Fruit fly (Drosophila melanogaster) whole organism, embryonic: ENCODE results near the gene CG42366.

ENCODE experiments used
- Ada2b ChIP-seq: fragments of 200-800 bp; sonication (Bioruptor generic); IDR thresholded peaks from 2 replicates; pipeline ENCODE4 v1.3.6; 2022; ENCODE audit warnings: missing biosample characterization, missing genetic modification characterization
- Bgb ChIP-seq: fragments of 200-800 bp; sonication (Bioruptor generic); IDR thresholded peaks from 2 replicates; pipeline ENCODE4 v1.3.6; 2022; ENCODE audit warnings: missing biosample characterization, missing genetic modification characterization; ENCODE audit not compliant: partially characterized antibody
- CG10274 ChIP-seq: fragments of 200-800 bp; sonication (Bioruptor generic); optimal IDR thresholded peaks from 3 replicates; lab custom pipeline; 2017; ENCODE audit warnings: missing biosample characterization, mild to moderate bottlenecking, missing genetic modification characterization
- CG11560 ChIP-seq: fragments of 200-800 bp; sonication (Bioruptor generic); IDR thresholded peaks from 3 replicates; pipeline ENCODE4 v1.3.6; 2022; ENCODE audit warnings: missing biosample characterization, missing genetic modification characterization
- CG11695 ChIP-seq: fragments of 200-800 bp; sonication (Bioruptor generic); IDR thresholded peaks from 3 replicates; pipeline ENCODE4 v1.3.6; 2022; ENCODE audit warnings: missing biosample characterization, missing genetic modification characterization
- CG12071 ChIP-seq: fragments of 200-800 bp; sonication (Bioruptor generic); optimal IDR thresholded peaks from 3 replicates; lab custom pipeline; 2018; ENCODE audit warnings: missing biosample characterization, mild to moderate bottlenecking, missing genetic modification characterization
- CG12104 ChIP-seq: fragments of 200-800 bp; sonication (Bioruptor generic); optimal IDR thresholded peaks from 3 replicates; lab custom pipeline; 2016; ENCODE audit warnings: missing biosample characterization, missing genetic modification characterization
- CG12391 ChIP-seq: fragments of 200-800 bp; sonication (Bioruptor generic); optimal IDR thresholded peaks from 3 replicates; lab custom pipeline; 2018; ENCODE audit warnings: missing biosample characterization, mild to moderate bottlenecking, missing genetic modification characterization, moderate library complexity
- CG12769 ChIP-seq: fragments of 200-800 bp; sonication (Bioruptor generic); optimal IDR thresholded peaks from 2 replicates; lab custom pipeline; 2019; ENCODE audit warnings: missing biosample characterization, mild to moderate bottlenecking, missing genetic modification characterization, moderate library complexity
- CG16815 ChIP-seq: fragments of 200-800 bp; sonication (Bioruptor generic); optimal IDR thresholded peaks from 3 replicates; lab custom pipeline; 2017; ENCODE audit warnings: missing biosample characterization, mild to moderate bottlenecking, missing genetic modification characterization
- CG18476 ChIP-seq: fragments of 200-800 bp; sonication (Bioruptor generic); optimal IDR thresholded peaks from 2 replicates; lab custom pipeline; 2016; ENCODE audit warnings: missing biosample characterization, mild to moderate bottlenecking, missing genetic modification characterization
- CG18599 ChIP-seq: fragments of 200-800 bp; sonication (Bioruptor generic); optimal IDR thresholded peaks from 3 replicates; lab custom pipeline; 2017; ENCODE audit warnings: missing biosample characterization, missing genetic modification characterization, mild to moderate bottlenecking, moderate library complexity, missing genetic modification reagents
- CG30020 ChIP-seq: fragments of 200-800 bp; optimal IDR thresholded peaks from 2 replicates; lab custom pipeline; 2019; ENCODE audit warnings: missing biosample characterization, mild to moderate bottlenecking, missing genetic modification characterization, moderate library complexity
- CG30403 ChIP-seq: fragments of 200-800 bp; sonication (Bioruptor generic); optimal IDR thresholded peaks from 3 replicates; lab custom pipeline; 2016; ENCODE audit warnings: missing biosample characterization, missing genetic modification characterization
- CG32532 ChIP-seq: fragments of 200-800 bp; sonication (Bioruptor generic); IDR thresholded peaks from 2 replicates; pipeline ENCODE4 v1.3.6; 2022; ENCODE audit warnings: missing biosample characterization, missing genetic modification characterization
- CG3847 ChIP-seq: fragments of 200-800 bp; sonication (Bioruptor generic); IDR thresholded peaks from 2 replicates; pipeline ENCODE4 v1.3.6; 2022; ENCODE audit warnings: missing biosample characterization, missing genetic modification characterization
- CG3995 ChIP-seq: fragments of 200-800 bp; sonication (Bioruptor generic); optimal IDR thresholded peaks from 3 replicates; lab custom pipeline; 2016; ENCODE audit warnings: missing biosample characterization, missing genetic modification characterization
- CG4360 ChIP-seq: fragments of 200-800 bp; sonication (Bioruptor generic); IDR thresholded peaks from 2 replicates; pipeline ENCODE4 v1.3.6; 2022; ENCODE audit warnings: missing biosample characterization, missing genetic modification characterization
- CG43689 ChIP-seq: fragments of 200-800 bp; sonication (Bioruptor generic); IDR thresholded peaks from 2 replicates; pipeline ENCODE4 v1.3.6; 2022; ENCODE audit warnings: missing biosample characterization, missing genetic modification characterization
- CG4820 ChIP-seq: fragments of 200-800 bp; sonication (Bioruptor generic); optimal IDR thresholded peaks from 3 replicates; lab custom pipeline; 2016; ENCODE audit warnings: missing biosample characterization, missing genetic modification characterization
- CG6175 ChIP-seq: fragments of 200-800 bp; sonication (Bioruptor generic); IDR thresholded peaks from 3 replicates; pipeline ENCODE4 v1.3.6; 2022; ENCODE audit warnings: missing biosample characterization, missing genetic modification characterization
- CG6791 ChIP-seq: fragments of 200-800 bp; sonication (Bioruptor generic); IDR thresholded peaks from 3 replicates; pipeline ENCODE4 v1.3.6; 2022; ENCODE audit warnings: missing biosample characterization, missing genetic modification characterization; ENCODE audit not compliant: partially characterized antibody
- CG7372 ChIP-seq: fragments of 200-800 bp; sonication (Bioruptor generic); IDR thresholded peaks from 2 replicates; pipeline ENCODE4 v1.3.6; 2022; ENCODE audit warnings: missing biosample characterization, missing genetic modification characterization
- CG8281 ChIP-seq: fragments of 200-800 bp; sonication (Bioruptor generic); optimal IDR thresholded peaks from 2 replicates; lab custom pipeline; 2018; ENCODE audit warnings: missing biosample characterization, mild to moderate bottlenecking, missing genetic modification characterization, moderate library complexity
- Camta ChIP-seq: fragments of 200-800 bp; sonication (Bioruptor generic); optimal IDR thresholded peaks from 2 replicates; lab custom pipeline; 2016; ENCODE audit warnings: missing biosample characterization, missing genetic modification characterization
- D19B ChIP-seq: fragments of 200-800 bp; sonication (Bioruptor generic); optimal IDR thresholded peaks from 2 replicates; lab custom pipeline; 2017; ENCODE audit warnings: missing biosample characterization, mild to moderate bottlenecking, missing genetic modification characterization
- HLH3B ChIP-seq: fragments of 200-800 bp; sonication (Bioruptor generic); IDR thresholded peaks from 2 replicates; pipeline ENCODE4 v1.3.6; 2022; ENCODE audit warnings: missing biosample characterization, missing genetic modification characterization
- Oaz ChIP-seq: fragments of 200-800 bp; sonication (Bioruptor generic); IDR thresholded peaks from 2 replicates; pipeline ENCODE4 v1.3.6; 2022; ENCODE audit warnings: missing biosample characterization, missing genetic modification characterization
- Pdp1 ChIP-seq, 2 experiments: fragments of 200-800 bp; sonication (Bioruptor generic); optimal IDR thresholded peaks; 3 replicates each; lab custom pipeline; 2016; ENCODE audit warnings: missing biosample characterization in 2 of 2, missing genetic modification characterization in 2 of 2, mild to moderate bottlenecking in 1 of 2, moderate library complexity in 1 of 2
- Poxn ChIP-seq: fragments of 200-800 bp; sonication (Bioruptor generic); IDR thresholded peaks from 2 replicates; pipeline ENCODE4 v1.3.6; 2022; ENCODE audit warnings: missing biosample characterization, missing genetic modification characterization
- Sry-β ChIP-seq: fragments of 200-800 bp; sonication (Bioruptor generic); optimal IDR thresholded peaks from 2 replicates; lab custom pipeline; 2018; ENCODE audit warnings: missing biosample characterization, mild to moderate bottlenecking, missing genetic modification characterization, moderate library complexity
- Tbp ChIP-seq: fragments of >200 bp; optimal IDR thresholded peaks from 2 replicates; lab custom pipeline; 2018; ENCODE audit warnings: missing biosample characterization, missing genetic modification characterization
- cas ChIP-seq: fragments of 200-800 bp; sonication (Bioruptor generic); IDR thresholded peaks from 2 replicates; pipeline ENCODE4 v1.3.6; 2022; ENCODE audit warnings: missing biosample characterization, missing genetic modification characterization
- chm ChIP-seq: fragments of 200-800 bp; sonication (Bioruptor generic); IDR thresholded peaks from 2 replicates; pipeline ENCODE4 v1.3.6; 2022; ENCODE audit warnings: missing biosample characterization, missing genetic modification characterization
- gem ChIP-seq: fragments of 200-800 bp; sonication (Bioruptor generic); optimal IDR thresholded peaks from 2 replicates; lab custom pipeline; 2019; ENCODE audit warnings: missing biosample characterization, mild to moderate bottlenecking, missing genetic modification characterization, moderate library complexity
- ken ChIP-seq: fragments of 200-800 bp; sonication (Bioruptor generic); IDR thresholded peaks from 3 replicates; pipeline ENCODE4 v1.3.6; 2022; ENCODE audit warnings: missing biosample characterization, missing genetic modification characterization
- knrl ChIP-seq: fragments of 200-800 bp; sonication (Bioruptor generic); IDR thresholded peaks from 3 replicates; pipeline ENCODE4 v1.3.6; 2022; ENCODE audit warnings: missing biosample characterization, missing genetic modification characterization; ENCODE audit not compliant: partially characterized antibody
- lab ChIP-seq: fragments of 200-800 bp; sonication (Bioruptor generic); optimal IDR thresholded peaks from 3 replicates; lab custom pipeline; 2017; ENCODE audit warnings: missing biosample characterization, missing genetic modification characterization, mild to moderate bottlenecking, moderate library complexity, missing genetic modification reagents
- lov ChIP-seq, 2 experiments: fragments of 200-800 bp in 1 of 2; fragments of >200 bp in 1 of 2; sonication (Bioruptor generic) in 1 of 2; IDR thresholded peaks in 1 of 2; optimal IDR thresholded peaks in 1 of 2; 2 replicates in 1 of 2; 3 replicates in 1 of 2; pipeline versions ENCODE4 v1.3.6 to Lab custom; 2017 to 2022; ENCODE audit warnings: missing biosample characterization in 1 of 2, missing genetic modification characterization in 1 of 2
- nerfin-1 ChIP-seq: fragments of 200-800 bp; sonication (Bioruptor generic); optimal IDR thresholded peaks from 3 replicates; lab custom pipeline; 2019; ENCODE audit warnings: missing biosample characterization, mild to moderate bottlenecking, missing genetic modification characterization, moderate library complexity
- otp ChIP-seq: fragments of 200-800 bp; sonication (Bioruptor generic); IDR thresholded peaks from 3 replicates; pipeline ENCODE4, ENCODE4 v1.3.6; 2022; ENCODE audit warnings: missing biosample characterization, missing genetic modification characterization
- pros ChIP-seq: fragments of 200-800 bp; sonication (Bioruptor generic); optimal IDR thresholded peaks from 3 replicates; lab custom pipeline; 2019; ENCODE audit warnings: missing biosample characterization, mild to moderate bottlenecking, missing genetic modification characterization, moderate library complexity
- sim ChIP-seq: fragments of 200-800 bp; sonication (Bioruptor generic); IDR thresholded peaks from 2 replicates; pipeline ENCODE4 v1.3.6; 2022; ENCODE audit warnings: missing biosample characterization, missing genetic modification characterization
- sug ChIP-seq: fragments of 200-800 bp; optimal IDR thresholded peaks from 2 replicates; lab custom pipeline; 2019; ENCODE audit warnings: missing biosample characterization, mild to moderate bottlenecking, missing genetic modification characterization, moderate library complexity
- tap ChIP-seq: fragments of 200-800 bp; optimal IDR thresholded peaks from 3 replicates; lab custom pipeline; 2019; ENCODE audit warnings: missing biosample characterization, mild to moderate bottlenecking, missing genetic modification characterization, moderate library complexity
- tx ChIP-seq: fragments of 200-800 bp; sonication (Bioruptor generic); optimal IDR thresholded peaks from 2 replicates; lab custom pipeline; 2016; ENCODE audit warnings: missing biosample characterization, missing genetic modification characterization
- unc-4 ChIP-seq: fragments of 200-800 bp; sonication (Bioruptor generic); IDR thresholded peaks from 2 replicates; pipeline ENCODE4 v1.3.6; 2022; ENCODE audit warnings: missing biosample characterization, missing genetic modification characterization; ENCODE audit not compliant: partially characterized antibody

The CG42366 gene

DNA sequence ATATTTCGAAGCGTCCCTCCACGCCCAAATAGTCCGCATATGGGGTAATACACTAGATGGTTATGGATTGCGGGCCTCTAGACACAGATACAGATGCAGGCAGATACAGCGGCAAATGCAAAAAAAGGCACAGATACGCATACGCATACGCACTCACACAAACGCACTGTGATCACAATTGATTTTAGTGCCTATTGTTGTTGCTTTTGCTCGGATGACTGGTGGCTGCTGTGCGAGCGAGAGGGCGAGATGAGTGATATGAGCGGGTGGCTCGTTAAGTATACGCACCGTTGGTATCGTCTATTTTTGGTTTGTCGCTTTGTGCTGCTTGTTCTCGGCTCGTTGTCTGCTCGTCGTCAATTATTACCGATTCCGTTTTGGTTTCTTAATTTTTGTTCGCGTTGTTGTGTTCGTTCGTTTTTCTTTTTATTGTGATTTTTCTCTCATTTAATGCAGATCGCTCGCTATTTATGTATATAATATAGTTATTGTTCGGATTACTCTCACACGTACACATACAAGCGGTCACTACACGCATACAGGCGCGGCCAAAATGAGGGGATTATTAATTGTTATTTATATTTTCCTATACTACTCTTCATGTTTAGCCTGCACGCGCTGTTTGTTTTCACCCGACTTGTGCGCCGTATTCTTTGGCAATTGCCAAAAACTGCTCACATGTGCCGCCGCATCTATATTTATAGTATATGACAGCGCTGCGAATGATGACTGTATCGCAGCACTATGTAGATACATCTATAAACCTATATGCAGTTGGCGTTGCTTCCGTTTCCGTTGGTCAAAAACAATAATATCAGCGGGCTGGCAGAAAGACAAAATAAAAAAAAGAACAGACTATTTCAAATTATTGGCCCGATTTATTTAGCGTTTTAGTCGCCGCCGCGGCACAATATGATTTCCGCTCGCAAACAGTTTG is 17.4 kb upstream of the CG42366 start (continued):
- TF ChIP-seq Ada2b: 0 out of 2 replicates have a peak, but pooled peaks have one; percentile 4
- peak; percentile 92 for TF ChIP-seq CG4360 (GFP tag; lab: Robert Waterston, UW)
- no peak for TF ChIP-seq unc-4 (GFP tag; lab: Robert Waterston, UW)
- no peak for TF ChIP-seq sug (tag; lab: Kevin White, UChicago)
- TF ChIP-seq CG32532 (GFP tag; lab: Robert Waterston, UW): no peak
- TF ChIP-seq CG43689 (GFP tag; lab: Robert Waterston, UW): no peak
- TF ChIP-seq ken (GFP tag; lab: Robert Waterston, UW): no peak
- TF ChIP-seq Poxn: no peak
- TF ChIP-seq CG6175: no peak
- no peak for TF ChIP-seq CG12104 (GFP tag; lab: Kevin White, UChicago)
- TF ChIP-seq D19B (GFP tag; lab: Kevin White, UChicago): peak; percentile 73
- TF ChIP-seq tx (GFP tag; lab: Kevin White, UChicago): no peak
- no peak for TF ChIP-seq CG30403 (GFP tag; lab: Kevin White, UChicago)
- TF ChIP-seq Sry-β (GFP tag; lab: Kevin White, UChicago): no peak
- no peak for TF ChIP-seq CG10274 (GFP tag; lab: Kevin White, UChicago)
- TF ChIP-seq CG3995: no peak
- TF ChIP-seq CG6791 (GFP tag; lab: Robert Waterston, UW): no peak
- peak; percentile 96 for TF ChIP-seq CG7372 (GFP tag; lab: Robert Waterston, UW)
- TF ChIP-seq HLH3B (GFP tag; lab: Robert Waterston, UW): no peak
- peak in 1 of 2 experiments; percentile 10 for TF ChIP-seq Pdp1 (GFP tag; optimal IDR thresholded peaks at IDR 0.05; lab: Kevin White, UChicago)
- no peak for TF ChIP-seq CG16815 (GFP tag; lab: Kevin White, UChicago)
- TF ChIP-seq lab: no peak
- no peak for TF ChIP-seq Bgb (GFP tag; lab: Robert Waterston, UW)
- no peak for TF ChIP-seq knrl

DNA sequence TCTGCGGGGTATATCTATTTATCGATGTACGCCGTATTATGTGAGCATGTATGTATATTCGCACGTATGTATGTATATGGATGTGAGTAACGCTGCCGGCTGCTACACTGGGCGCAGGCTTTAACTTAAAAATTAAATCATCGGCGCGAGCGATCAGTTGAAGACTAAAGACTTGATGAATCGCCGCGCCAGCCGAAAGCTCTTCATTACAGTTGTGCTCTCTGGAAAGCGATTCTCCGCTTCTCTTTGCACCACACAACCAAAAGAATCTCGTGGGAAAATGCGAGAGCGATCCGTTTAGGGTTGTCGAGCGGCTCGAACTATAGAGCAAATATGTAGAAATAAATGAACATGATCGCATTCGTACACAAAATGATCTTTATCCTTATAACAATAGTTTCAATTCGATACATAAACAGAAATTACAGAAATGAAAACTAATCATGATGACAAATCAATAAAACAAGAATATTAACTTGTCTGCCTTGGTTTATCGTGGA is 16.4 kb upstream of the CG42366 start, which contains the start of gene CG13124:
Gene CG13124 (minus strand): TSS at position 166 of the 500 bp plus-strand sequence.
- TF ChIP-seq CG3847 (GFP tag; lab: Robert Waterston, UW) (0 out of 2 replicates have a peak, but pooled peaks have one; percentile 7), tap (tag; lab: Kevin White, UChicago) (no peak), CG11560 (no peak), lov (optimal IDR thresholded peaks at IDR 0.05; lab: Kevin White, UChicago) (no peak), lov (GFP tag; IDR thresholded peaks at IDR 0.05; lab: Robert Waterston, UW) (no peak), unc-4 (GFP tag; lab: Robert Waterston, UW) (0 out of 2 replicates have a peak, but pooled peaks have one; percentile 29), CG8281 (tag; lab: Kevin White, UChicago) (no peak), CG12391 (peak; percentile 5), HLH3B (GFP tag; lab: Robert Waterston, UW) (no peak), chm (GFP tag; lab: Robert Waterston, UW) (peak; percentile 57; the same call in 1 of the 2 replicates), CG4820 (no peak), pros (no peak), CG18476 (no peak), gem (tag; lab: Kevin White, UChicago) (peak; percentile 37), Camta (GFP tag; lab: Kevin White, UChicago) (no peak), sim (no peak), CG18599 (GFP tag; lab: Kevin White, UChicago) (peak; percentile 43), cas (GFP tag; lab: Robert Waterston, UW) (no peak), CG4360 (GFP tag; lab: Robert Waterston, UW) (no peak), nerfin-1 (tag; lab: Kevin White, UChicago) (no peak), CG12769 (peak; percentile 53), Tbp (GFP tag; lab: Kevin White, UChicago) (no peak), otp (GFP tag; lab: Robert Waterston, UW) (no peak), CG11695 (GFP tag; lab: Robert Waterston, UW) (peak; percentile 23; the same call in 1 of the 3 replicates), Oaz (no peak), CG12071 (peak; percentile 38), CG30020 (tag; lab: Kevin White, UChicago) (no peak), ken (GFP tag; lab: Robert Waterston, UW) (no peak)
